Worm (Caenorhabditis elegans) whole organism, midembryonic: ENCODE data around the gene srw-133.

Source experiments
- T22C8.4 ChIP-seq: fragments of 200-800 bp; sonication (Bioruptor generic); IDR thresholded peaks from 2 replicates; pipeline ENCODE4 v1.3.6; 2022; ENCODE audit warnings: missing genetic modification characterization, missing compliant biosample characterization
- cog-1 ChIP-seq: sonication (generic microtip); optimal IDR thresholded peaks from 2 replicates; lab custom pipeline; 2016; ENCODE audit warnings: missing genetic modification characterization, missing compliant biosample characterization
- flt-1 ChIP-seq: fragments of 200-800 bp; sonication (Bioruptor generic); IDR thresholded peaks from 2 replicates; pipeline ENCODE4 v1.3.6; 2022; ENCODE audit warnings: missing genetic modification characterization, missing compliant biosample characterization
- klf-2 ChIP-seq: fragments of 200-800 bp; sonication (Bioruptor generic); conservative IDR thresholded peaks from 2 replicates; pipeline ENCODE4 v1.3.6; 2022; ENCODE audit warnings: missing genetic modification reagents, missing genetic modification characterization, missing compliant biosample characterization
- med-1 ChIP-seq: sonication (generic microtip); optimal IDR thresholded peaks from 2 replicates; lab custom pipeline; 2017; ENCODE audit warnings: missing genetic modification characterization, mild to moderate bottlenecking, missing compliant biosample characterization, antibody characterized with exemption, missing genetic modification reagents; ENCODE audit not compliant: insufficient read depth
- ref-1 ChIP-seq: fragments of 200-800 bp; sonication (Bioruptor generic); conservative IDR thresholded peaks from 2 replicates; pipeline ENCODE4 v1.3.6; 2022; ENCODE audit warnings: missing genetic modification reagents, missing genetic modification characterization, missing compliant biosample characterization
- tab-1 ChIP-seq: fragments of 200-800 bp; sonication (Bioruptor generic); IDR thresholded peaks from 2 replicates; pipeline ENCODE4 v1.3.6; 2022; ENCODE audit warnings: missing genetic modification characterization, missing compliant biosample characterization
- ztf-23 ChIP-seq: fragments of 200-800 bp; sonication (Bioruptor generic); IDR thresholded peaks from 2 replicates; pipeline ENCODE4 v1.3.6; 2022; ENCODE audit warnings: missing genetic modification reagents, missing genetic modification characterization, missing compliant biosample characterization
- ztf-29 ChIP-seq: fragments of 200-800 bp; sonication (Bioruptor generic); IDR thresholded peaks from 2 replicates; pipeline ENCODE4 v1.3.6; 2022; ENCODE audit warnings: missing genetic modification reagents, missing genetic modification characterization, missing compliant biosample characterization

DNA sequence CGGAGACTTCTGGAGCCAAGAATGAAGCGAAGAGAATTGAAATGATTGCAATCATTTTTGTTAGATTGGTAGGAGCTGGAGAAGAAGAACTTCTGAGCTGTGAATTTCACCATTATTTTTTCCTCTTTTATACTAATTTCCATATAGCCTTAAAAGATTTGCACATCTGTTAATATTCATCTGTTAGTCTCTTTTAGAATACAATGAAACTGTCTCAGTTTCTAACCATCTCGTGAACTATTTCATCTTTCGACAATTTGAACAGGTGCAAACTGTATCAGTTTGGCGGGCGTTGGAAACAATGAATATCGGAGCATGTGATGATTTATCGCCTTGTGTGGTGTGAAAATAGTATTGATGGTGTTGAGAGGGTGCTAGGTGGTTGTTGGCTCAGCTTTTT is 7.9 kb upstream of the srw-133 start, which contains the start of gene phat-5:
- TF ChIP-seq flt-1 (GFP tag; lab: Robert Waterston, UW) (no peak), ztf-29 (no peak), ref-1 (no peak), klf-2 (no peak), tab-1 (GFP tag; lab: Robert Waterston, UW) (no peak), ztf-23 (no peak), cog-1 (no peak), med-1 (GFP tag; lab: Kevin White, UChicago) (no peak), T22C8.4 (GFP tag; lab: Robert Waterston, UW) (no peak)
